Worm (Caenorhabditis elegans) whole organism, late embryonic: Measurements from ENCODE around the gene cyp-35C1.

Source experiments
- C38D4.7 ChIP-seq: fragments of 200-800 bp; sonication (Bioruptor generic); optimal IDR thresholded peaks from 2 replicates; lab custom pipeline; 2018; ENCODE audit warnings: mild to moderate bottlenecking, missing genetic modification characterization, moderate library complexity, missing compliant biosample characterization
- K09A11.1 ChIP-seq: sonication (generic microtip); optimal IDR thresholded peaks from 2 replicates; lab custom pipeline; 2017; ENCODE audit warnings: antibody characterized with exemption, mild to moderate bottlenecking, missing genetic modification characterization, missing compliant biosample characterization; ENCODE audit not compliant: insufficient read depth
- Y22D7AL.16 ChIP-seq: sonication (generic microtip); optimal IDR thresholded peaks from 2 replicates; lab custom pipeline; 2016; ENCODE audit warnings: missing genetic modification characterization, missing compliant biosample characterization
- ceh-2 ChIP-seq: sonication (generic microtip); optimal IDR thresholded peaks from 2 replicates; lab custom pipeline; 2016; ENCODE audit warnings: missing genotype, missing genetic modification characterization, missing compliant biosample characterization
- ceh-22 ChIP-seq: sonication (generic microtip); optimal IDR thresholded peaks from 2 replicates; lab custom pipeline; 2017; ENCODE audit warnings: missing biosample characterization, missing genetic modification characterization
- ceh-24 ChIP-seq: sonication (generic microtip); optimal IDR thresholded peaks from 2 replicates; lab custom pipeline; 2016; ENCODE audit warnings: mild to moderate bottlenecking, missing genetic modification characterization, missing compliant biosample characterization
- ceh-45 ChIP-seq: fragments of 200-800 bp; sonication (Bioruptor generic); IDR thresholded peaks from 2 replicates; pipeline ENCODE4 v1.3.6; 2022; ENCODE audit warnings: missing genetic modification reagents, missing genetic modification characterization, missing compliant biosample characterization
- ceh-48 ChIP-seq: sonication (generic microtip); optimal IDR thresholded peaks from 2 replicates; lab custom pipeline; 2016; ENCODE audit warnings: missing genetic modification characterization, inconsistent platforms, missing compliant biosample characterization
- ceh-6 ChIP-seq: fragments of 200-800 bp; sonication (Bioruptor generic); optimal IDR thresholded peaks from 2 replicates; lab custom pipeline; 2018; ENCODE audit warnings: mild to moderate bottlenecking, missing genetic modification characterization, missing compliant biosample characterization
- ceh-9 ChIP-seq: sonication (generic microtip); optimal IDR thresholded peaks from 2 replicates; lab custom pipeline; 2016; ENCODE audit warnings: mild to moderate bottlenecking, missing genetic modification characterization, inconsistent platforms, missing compliant biosample characterization
- che-1 ChIP-seq: sonication (generic microtip); optimal IDR thresholded peaks from 2 replicates; lab custom pipeline; 2016; ENCODE audit warnings: mild to moderate bottlenecking, missing genetic modification characterization, missing compliant biosample characterization
- dve-1 ChIP-seq: sonication (generic microtip); optimal IDR thresholded peaks from 2 replicates; lab custom pipeline; 2017; ENCODE audit warnings: antibody characterized with exemption, mild to moderate bottlenecking, missing genetic modification characterization, missing compliant biosample characterization
- elt-2 ChIP-seq: sonication (generic microtip); optimal IDR thresholded peaks from 2 replicates; lab custom pipeline; 2016; ENCODE audit warnings: missing genetic modification reagents, missing genetic modification characterization, missing compliant biosample characterization
- eyg-1 ChIP-seq: sonication (generic microtip); optimal IDR thresholded peaks from 2 replicates; lab custom pipeline; 2016; ENCODE audit warnings: missing genotype, missing genetic modification characterization, missing compliant biosample characterization
- fax-1 ChIP-seq: sonication (generic microtip); optimal IDR thresholded peaks from 2 replicates; lab custom pipeline; 2016; ENCODE audit warnings: missing genotype, missing genetic modification characterization, missing compliant biosample characterization
- gmeb-2 ChIP-seq: sonication (generic microtip); optimal IDR thresholded peaks from 2 replicates; lab custom pipeline; 2016; ENCODE audit warnings: missing genetic modification characterization, inconsistent platforms, missing compliant biosample characterization
- lim-6 ChIP-seq: sonication (generic microtip); optimal IDR thresholded peaks from 2 replicates; lab custom pipeline; 2016; ENCODE audit warnings: missing genetic modification characterization, missing compliant biosample characterization
- lin-11 ChIP-seq: fragments of 200-800 bp; sonication (Bioruptor generic); optimal IDR thresholded peaks from 2 replicates; lab custom pipeline; 2018; ENCODE audit warnings: mild to moderate bottlenecking, missing genetic modification characterization, missing compliant biosample characterization
- madf-2 ChIP-seq: sonication (generic microtip); optimal IDR thresholded peaks from 2 replicates; lab custom pipeline; 2017; ENCODE audit warnings: missing genetic modification characterization, missing compliant biosample characterization
- npax-4 ChIP-seq: sonication (generic microtip); optimal IDR thresholded peaks from 2 replicates; lab custom pipeline; 2016; ENCODE audit warnings: missing genetic modification characterization, missing compliant biosample characterization
- odd-2 ChIP-seq: sonication (generic microtip); optimal IDR thresholded peaks from 2 replicates; lab custom pipeline; 2017; ENCODE audit warnings: antibody characterized with exemption, mild to moderate bottlenecking, missing genetic modification characterization, missing compliant biosample characterization
- pha-2 ChIP-seq: sonication (generic microtip); optimal IDR thresholded peaks from 2 replicates; lab custom pipeline; 2017; ENCODE audit warnings: mild to moderate bottlenecking, missing genetic modification characterization, missing compliant biosample characterization
- pqm-1 ChIP-seq: sonication (generic microtip); optimal IDR thresholded peaks from 2 replicates; lab custom pipeline; 2016; ENCODE audit warnings: missing genetic modification characterization, missing compliant biosample characterization
- pros-1 ChIP-seq: fragments of 150-350 bp; optimal IDR thresholded peaks from 2 replicates; lab custom pipeline; 2014; ENCODE audit warnings: missing biosample characterization, missing genetic modification reagents, missing genetic modification characterization
- sdc-2 ChIP-seq: sonication (generic microtip); optimal IDR thresholded peaks from 2 replicates; lab custom pipeline; 2016; ENCODE audit warnings: missing genotype, missing genetic modification characterization, missing compliant biosample characterization
- sox-2 ChIP-seq: fragments of 200-800 bp; sonication (Bioruptor generic); IDR thresholded peaks from 2 replicates; pipeline ENCODE4 v1.3.6; 2022; ENCODE audit warnings: missing genetic modification reagents, missing genetic modification characterization, missing compliant biosample characterization
- sox-4 ChIP-seq: sonication (generic microtip); optimal IDR thresholded peaks from 2 replicates; lab custom pipeline; 2017; ENCODE audit warnings: mild to moderate bottlenecking, missing genetic modification characterization, inconsistent platforms, missing compliant biosample characterization
- tbx-7 ChIP-seq: sonication (generic microtip); optimal IDR thresholded peaks from 2 replicates; lab custom pipeline; 2016; ENCODE audit warnings: missing genotype, missing genetic modification characterization, missing compliant biosample characterization
- unc-3 ChIP-seq, 2 experiments: fragments of 200-800 bp in 1 of 2; sonication (Bioruptor generic) in 1 of 2; sonication (generic microtip) in 1 of 2; conservative IDR thresholded peaks in 1 of 2; optimal IDR thresholded peaks in 1 of 2; 2 replicates each; pipeline versions ENCODE4 v1.3.6 to Lab custom; 2016 to 2022; ENCODE audit warnings: missing compliant biosample characterization in 2 of 2, missing genetic modification characterization in 2 of 2, missing genetic modification reagents in 1 of 2
- unc-42 ChIP-seq: sonication (generic microtip); optimal IDR thresholded peaks from 2 replicates; lab custom pipeline; 2016; ENCODE audit warnings: missing genotype, missing genetic modification characterization, missing compliant biosample characterization
- unc-55 ChIP-seq: sonication (generic microtip); optimal IDR thresholded peaks from 2 replicates; lab custom pipeline; 2017; ENCODE audit warnings: missing biosample characterization, missing genetic modification reagents, missing genetic modification characterization
- unc-86 ChIP-seq: sonication (generic microtip); optimal IDR thresholded peaks from 2 replicates; lab custom pipeline; 2016; ENCODE audit warnings: missing genetic modification characterization, missing compliant biosample characterization
- zip-5 ChIP-seq: sonication (generic microtip); optimal IDR thresholded peaks from 2 replicates; lab custom pipeline; 2016; ENCODE audit warnings: missing genetic modification characterization, missing compliant biosample characterization
- ztf-16 ChIP-seq: sonication (generic microtip); optimal IDR thresholded peaks from 2 replicates; lab custom pipeline; 2017; ENCODE audit warnings: missing genetic modification characterization, missing compliant biosample characterization

Gene cyp-35C1

ce11 chrV:13908916-13909176 is 10.6 kb upstream of the cyp-35C1 start, which contains the start of gene C06B3.6:
Gene C06B3.6 (minus strand): TSS chrV:13908967.
- no peak for TF ChIP-seq pros-1 (tag; lab: Kevin White, UChicago)

- no peak for TF ChIP-seq tbx-7 (tag; lab: Kevin White, UChicago)
- TF ChIP-seq lim-6 (tag; lab: Kevin White, UChicago): no peak
- no peak for TF ChIP-seq ceh-9
- TF ChIP-seq unc-86 (tag; lab: Kevin White, UChicago): no peak
- TF ChIP-seq lin-11: no peak
- no peak for TF ChIP-seq eyg-1 (tag; lab: Kevin White, UChicago)
- no peak for TF ChIP-seq ceh-2 (tag; lab: Kevin White, UChicago)
- TF ChIP-seq odd-2 (tag; lab: Kevin White, UChicago): no peak
- TF ChIP-seq unc-55: no peak
- TF ChIP-seq K09A11.1 (tag; lab: Kevin White, UChicago): no peak
- no peak for TF ChIP-seq fax-1
- TF ChIP-seq ceh-48 (tag; lab: Kevin White, UChicago): no peak
- TF ChIP-seq elt-2 (tag; lab: Kevin White, UChicago): no peak
- TF ChIP-seq sox-4 (tag; lab: Kevin White, UChicago): no peak
- no peak for TF ChIP-seq npax-4 (tag; lab: Kevin White, UChicago)
- no peak for TF ChIP-seq Y22D7AL.16 (tag; lab: Kevin White, UChicago)
- TF ChIP-seq che-1 (tag; lab: Kevin White, UChicago): no peak
Measured at ce11 chrV:13908120-13908915, 10.0 kb upstream of the cyp-35C1 start.

ce11 chrV:13907557-13908104 is 9.3 kb upstream of the cyp-35C1 start:
- TF ChIP-seq lim-6 (tag; lab: Kevin White, UChicago) (no peak), npax-4 (tag; lab: Kevin White, UChicago) (no peak), C38D4.7 (GFP tag; lab: Kevin White, UChicago) (no peak), lin-11 (no peak), ceh-6 (GFP tag; lab: Kevin White, UChicago) (no peak), ceh-24 (tag; lab: Kevin White, UChicago) (no peak)
- TF ChIP-seq, all 69 proteins: peak for 0

DNA sequence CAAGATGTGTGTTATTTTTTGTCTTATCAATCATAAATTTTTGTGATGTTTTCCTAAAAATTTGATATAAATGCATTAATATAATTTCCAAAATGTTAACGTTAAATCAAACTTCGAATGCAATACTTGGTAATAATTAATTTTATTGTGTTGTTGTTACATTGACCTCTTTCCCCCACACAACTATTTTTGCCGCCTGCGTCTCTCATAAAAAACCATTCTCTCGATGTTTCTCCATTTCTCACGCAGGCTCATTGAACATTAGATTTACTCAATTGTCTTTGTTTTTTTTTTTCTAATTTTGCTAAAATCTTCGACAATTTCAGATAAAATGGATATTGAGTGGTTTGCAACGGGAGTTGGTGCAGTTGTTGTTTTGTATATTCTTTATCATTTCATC is 7.9 kb upstream of the cyp-35C1 start, which contains the start of gene stdh-1:
Gene stdh-1, plus strand, starts transcription at position 327 of the 400 bp plus-strand sequence.
- TF ChIP-seq pros-1 (tag; lab: Kevin White, UChicago) (no peak), unc-42 (peak; percentile 86)
- TF ChIP-seq, all 69 proteins: peak for 1

DNA sequence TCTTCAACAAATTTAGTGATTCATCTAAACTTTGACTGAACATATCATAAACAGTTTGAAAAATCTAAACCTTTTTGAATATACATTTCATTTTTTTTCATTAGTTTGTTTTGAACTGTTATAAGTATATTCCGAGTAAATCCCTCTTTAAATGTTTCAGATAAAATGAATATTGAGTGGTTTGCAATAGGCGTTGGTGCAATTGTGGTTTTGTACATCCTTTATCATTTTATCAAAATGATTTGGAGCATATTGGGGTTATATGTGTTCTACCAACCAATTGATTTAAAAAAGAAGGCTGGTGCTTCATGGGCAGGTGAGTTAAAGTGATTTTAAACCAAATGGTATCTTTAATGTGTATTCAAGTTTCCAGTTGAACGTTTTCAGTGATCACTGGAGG is 6.2 kb upstream of the cyp-35C1 start, which contains the start of gene stdh-3:
Gene stdh-3, plus strand, starts transcription at position 166 of the 400 bp plus-strand sequence.
- no peak for TF ChIP-seq sdc-2 (tag; lab: Kevin White, UChicago)
- no peak for TF ChIP-seq ceh-9
- no peak for TF ChIP-seq dve-1
- TF ChIP-seq gmeb-2 (tag; lab: Kevin White, UChicago): no peak
- no peak for TF ChIP-seq madf-2 (tag; lab: Kevin White, UChicago)
- no peak for TF ChIP-seq unc-3 (GFP tag; conservative IDR thresholded peaks at IDR 0.05; lab: Robert Waterston, UW)
- no peak for TF ChIP-seq unc-3 (tag; optimal IDR thresholded peaks at IDR 0.05; lab: Kevin White, UChicago)
- TF ChIP-seq ztf-16 (tag; lab: Kevin White, UChicago): no peak
- TF ChIP-seq pha-2 (tag; lab: Kevin White, UChicago): no peak
- TF ChIP-seq ceh-45 (GFP tag; lab: Robert Waterston, UW): no peak
- no peak for TF ChIP-seq sox-2
- no peak for TF ChIP-seq tbx-7 (tag; lab: Kevin White, UChicago)
- TF ChIP-seq eyg-1 (tag; lab: Kevin White, UChicago): no peak
- TF ChIP-seq zip-5 (tag; lab: Kevin White, UChicago): no peak
- no peak for TF ChIP-seq Y22D7AL.16 (tag; lab: Kevin White, UChicago)
- no peak for TF ChIP-seq K09A11.1 (tag; lab: Kevin White, UChicago)
- TF ChIP-seq ceh-22 (tag; lab: Kevin White, UChicago): no peak
- TF ChIP-seq pqm-1 (tag; lab: Kevin White, UChicago): no peak
